Fruit fly (Drosophila melanogaster) whole organism, embryonic: ENCODE results near the gene ATPsynG.

ENCODE experiments used
- B-H1 ChIP-seq: fragments of 200-800 bp; sonication (Bioruptor generic); IDR thresholded peaks from 3 replicates; pipeline ENCODE4 v1.3.6; 2022; ENCODE audit warnings: missing biosample characterization, missing genetic modification characterization
- CG10565 ChIP-seq: fragments of 200-800 bp; sonication (Bioruptor generic); optimal IDR thresholded peaks from 3 replicates; lab custom pipeline; 2016; ENCODE audit warnings: missing biosample characterization, mild to moderate bottlenecking, missing genetic modification characterization
- CG10654 ChIP-seq: fragments of 200-800 bp; sonication (Bioruptor generic); optimal IDR thresholded peaks from 2 replicates; lab custom pipeline; 2016; ENCODE audit warnings: missing biosample characterization, missing genetic modification characterization
- CG12071 ChIP-seq: fragments of 200-800 bp; sonication (Bioruptor generic); optimal IDR thresholded peaks from 3 replicates; lab custom pipeline; 2018; ENCODE audit warnings: missing biosample characterization, mild to moderate bottlenecking, missing genetic modification characterization
- CG12744 ChIP-seq: fragments of 200-800 bp; sonication (Bioruptor generic); optimal IDR thresholded peaks from 2 replicates; lab custom pipeline; 2016; ENCODE audit warnings: missing biosample characterization, missing genetic modification characterization
- CG13123 ChIP-seq: fragments of 200-800 bp; sonication (Bioruptor generic); optimal IDR thresholded peaks from 2 replicates; lab custom pipeline; 2016; ENCODE audit warnings: missing biosample characterization, missing genetic modification characterization
- CG15269 ChIP-seq: fragments of 200-800 bp; sonication (Bioruptor generic); optimal IDR thresholded peaks from 2 replicates; lab custom pipeline; 2018; ENCODE audit warnings: missing biosample characterization, mild to moderate bottlenecking, missing genetic modification characterization, moderate library complexity
- CG16813 ChIP-seq: fragments of 200-800 bp; sonication (Bioruptor generic); IDR thresholded peaks from 3 replicates; pipeline ENCODE4 v1.3.6; 2022; ENCODE audit warnings: missing biosample characterization, missing genetic modification characterization; ENCODE audit not compliant: partially characterized antibody
- CG16815 ChIP-seq: fragments of 200-800 bp; sonication (Bioruptor generic); optimal IDR thresholded peaks from 3 replicates; lab custom pipeline; 2017; ENCODE audit warnings: missing biosample characterization, mild to moderate bottlenecking, missing genetic modification characterization
- CG17912 ChIP-seq: fragments of 200-800 bp; sonication (Bioruptor generic); optimal IDR thresholded peaks from 2 replicates; lab custom pipeline; 2018; ENCODE audit warnings: missing biosample characterization, mild to moderate bottlenecking, missing genetic modification characterization
- CG18011 ChIP-seq: fragments of 200-800 bp; sonication (Bioruptor generic); optimal IDR thresholded peaks from 2 replicates; lab custom pipeline; 2017; ENCODE audit warnings: missing biosample characterization, missing genetic modification characterization, mild to moderate bottlenecking, moderate library complexity, missing genotype
- CG2116 ChIP-seq: fragments of 200-800 bp; sonication (Bioruptor generic); optimal IDR thresholded peaks from 3 replicates; lab custom pipeline; 2018; ENCODE audit warnings: missing biosample characterization, mild to moderate bottlenecking, missing genetic modification characterization
- CG2875 ChIP-seq: fragments of 200-800 bp; sonication (Bioruptor generic); optimal IDR thresholded peaks from 2 replicates; lab custom pipeline; 2017; ENCODE audit warnings: missing biosample characterization, mild to moderate bottlenecking, missing genetic modification characterization, missing genetic modification reagents
- CG3726 ChIP-seq: fragments of 200-800 bp; sonication (Bioruptor generic); IDR thresholded peaks from 3 replicates; pipeline ENCODE4, ENCODE4 v1.3.6; 2022; ENCODE audit warnings: missing biosample characterization, missing genetic modification characterization
- CG43689 ChIP-seq: fragments of 200-800 bp; sonication (Bioruptor generic); IDR thresholded peaks from 2 replicates; pipeline ENCODE4 v1.3.6; 2022; ENCODE audit warnings: missing biosample characterization, missing genetic modification characterization
- CG4424 ChIP-seq: fragments of 200-800 bp; sonication (Bioruptor generic); optimal IDR thresholded peaks from 3 replicates; lab custom pipeline; 2016; ENCODE audit warnings: missing biosample characterization, missing genetic modification characterization
- CG4617 ChIP-seq: fragments of 200-800 bp; sonication (Bioruptor generic); optimal IDR thresholded peaks from 3 replicates; lab custom pipeline; 2016; ENCODE audit warnings: missing biosample characterization, missing genetic modification characterization, borderline replicate concordance
- CG6683 ChIP-seq: fragments of 200-800 bp; sonication (Bioruptor generic); optimal IDR thresholded peaks from 2 replicates; lab custom pipeline; 2017; ENCODE audit warnings: missing biosample characterization, mild to moderate bottlenecking, missing genetic modification characterization, missing genetic modification reagents
- CG7786 ChIP-seq: fragments of 200-800 bp; sonication (Bioruptor generic); optimal IDR thresholded peaks from 2 replicates; lab custom pipeline; 2016; ENCODE audit warnings: missing biosample characterization, missing genetic modification characterization
- CG9727 ChIP-seq: fragments of 200-800 bp; sonication (Bioruptor generic); optimal IDR thresholded peaks from 3 replicates; lab custom pipeline; 2017; ENCODE audit warnings: missing biosample characterization, mild to moderate bottlenecking, missing genetic modification characterization
- CHES-1-like ChIP-seq: fragments of 200-800 bp; sonication (Bioruptor generic); optimal IDR thresholded peaks from 2 replicates; lab custom pipeline; 2016; ENCODE audit warnings: missing biosample characterization, missing genetic modification characterization
- Deaf1 ChIP-seq: fragments of 200-800 bp; optimal IDR thresholded peaks from 3 replicates; lab custom pipeline; 2019; ENCODE audit warnings: missing biosample characterization, mild to moderate bottlenecking, missing genetic modification characterization, moderate library complexity
- E2f2 ChIP-seq: fragments of 200-800 bp; sonication (Bioruptor generic); IDR thresholded peaks from 2 replicates; pipeline ENCODE4 v1.3.6; 2022; ENCODE audit warnings: missing biosample characterization, missing genetic modification characterization
- Fer1 ChIP-seq: fragments of 200-800 bp; sonication (Bioruptor generic); optimal IDR thresholded peaks from 2 replicates; lab custom pipeline; 2017; ENCODE audit warnings: missing biosample characterization, mild to moderate bottlenecking, missing genetic modification characterization
- H15 ChIP-seq: fragments of 200-800 bp; sonication (Bioruptor generic); IDR thresholded peaks from 3 replicates; pipeline ENCODE4 v1.3.6; 2022; ENCODE audit warnings: missing biosample characterization, missing genetic modification characterization
- HLH3B ChIP-seq: fragments of 200-800 bp; sonication (Bioruptor generic); IDR thresholded peaks from 2 replicates; pipeline ENCODE4 v1.3.6; 2022; ENCODE audit warnings: missing biosample characterization, missing genetic modification characterization
- Hmr ChIP-seq: fragments of 200-800 bp; sonication (Bioruptor generic); optimal IDR thresholded peaks from 3 replicates; lab custom pipeline; 2017; ENCODE audit warnings: mild to moderate bottlenecking, missing biosample characterization, missing genetic modification reagents, missing genetic modification characterization
- Hr39 ChIP-seq: fragments of >200 bp; optimal IDR thresholded peaks from 2 replicates; lab custom pipeline; 2017
- Kr ChIP-seq: fragments of 200-800 bp; sonication (Bioruptor generic); optimal IDR thresholded peaks from 2 replicates; lab custom pipeline; 2017; ENCODE audit warnings: missing biosample characterization, mild to moderate bottlenecking, missing genetic modification characterization
- MBD-R2 ChIP-seq: fragments of 200-800 bp; sonication (Bioruptor generic); IDR thresholded peaks from 2 replicates; pipeline ENCODE4 v1.3.6; 2022; ENCODE audit warnings: missing biosample characterization, missing genetic modification characterization
- MESR4 ChIP-seq: fragments of 200-800 bp; sonication (Bioruptor generic); optimal IDR thresholded peaks from 2 replicates; lab custom pipeline; 2018; ENCODE audit warnings: missing biosample characterization, mild to moderate bottlenecking, missing genetic modification characterization, moderate library complexity
- Mes4 ChIP-seq: fragments of 200-800 bp; sonication (Bioruptor generic); optimal IDR thresholded peaks from 2 replicates; lab custom pipeline; 2016; ENCODE audit warnings: missing biosample characterization, missing genetic modification characterization
- Nf-YA ChIP-seq: fragments of 200-800 bp; sonication (Bioruptor generic); IDR thresholded peaks from 2 replicates; pipeline ENCODE4 v1.3.6; 2022; ENCODE audit warnings: missing biosample characterization, missing genetic modification characterization
- Nf-YC ChIP-seq: fragments of 200-800 bp; optimal IDR thresholded peaks from 3 replicates; lab custom pipeline; 2019; ENCODE audit warnings: missing biosample characterization, mild to moderate bottlenecking, missing genetic modification characterization, moderate library complexity
- Side ChIP-seq: fragments of 200-800 bp; sonication (Bioruptor generic); optimal IDR thresholded peaks from 2 replicates; lab custom pipeline; 2016; ENCODE audit warnings: missing biosample characterization, missing genetic modification characterization
- Sin3A ChIP-seq: fragments of >200 bp; optimal IDR thresholded peaks from 2 replicates; lab custom pipeline; 2018
- Vsx1 ChIP-seq: fragments of 200-800 bp; sonication (Bioruptor generic); optimal IDR thresholded peaks from 2 replicates; lab custom pipeline; 2017; ENCODE audit warnings: missing biosample characterization, mild to moderate bottlenecking, missing genetic modification characterization, missing genetic modification reagents
- abd-A ChIP-seq: fragments of 200-800 bp; sonication (Bioruptor generic); optimal IDR thresholded peaks from 3 replicates; lab custom pipeline; 2019; ENCODE audit warnings: missing biosample characterization, mild to moderate bottlenecking, missing genetic modification characterization, moderate library complexity
- bcd ChIP-seq: fragments of 200-800 bp; sonication (Bioruptor generic); optimal IDR thresholded peaks from 2 replicates; lab custom pipeline; 2017; ENCODE audit warnings: missing biosample characterization, mild to moderate bottlenecking, missing genetic modification characterization
- cas ChIP-seq: fragments of 200-800 bp; sonication (Bioruptor generic); IDR thresholded peaks from 2 replicates; pipeline ENCODE4 v1.3.6; 2022; ENCODE audit warnings: missing biosample characterization, missing genetic modification characterization
- chm ChIP-seq: fragments of 200-800 bp; sonication (Bioruptor generic); IDR thresholded peaks from 2 replicates; pipeline ENCODE4 v1.3.6; 2022; ENCODE audit warnings: missing biosample characterization, missing genetic modification characterization
- grn ChIP-seq: fragments of 200-800 bp; sonication (Bioruptor generic); optimal IDR thresholded peaks from 3 replicates; lab custom pipeline; 2017; ENCODE audit warnings: missing biosample characterization, missing genetic modification characterization
- gsb-n ChIP-seq: fragments of 200-800 bp; sonication (Bioruptor generic); optimal IDR thresholded peaks from 3 replicates; lab custom pipeline; 2018; ENCODE audit warnings: missing biosample characterization, mild to moderate bottlenecking, missing genetic modification characterization
- kni ChIP-seq: fragments of 200-800 bp; sonication (Bioruptor generic); optimal IDR thresholded peaks from 3 replicates; lab custom pipeline; 2017; ENCODE audit warnings: mild to moderate bottlenecking, missing biosample characterization, missing genetic modification reagents, missing genetic modification characterization
- maf-S ChIP-seq: fragments of 200-800 bp; sonication (Bioruptor generic); optimal IDR thresholded peaks from 2 replicates; lab custom pipeline; 2016; ENCODE audit warnings: missing biosample characterization, missing genetic modification characterization
- onecut ChIP-seq: fragments of 200-800 bp; sonication (Bioruptor generic); IDR thresholded peaks from 2 replicates; pipeline ENCODE4 v1.3.6; 2022; ENCODE audit warnings: missing biosample characterization, missing genetic modification characterization
- pita ChIP-seq: fragments of 200-800 bp; sonication (Bioruptor generic); optimal IDR thresholded peaks from 2 replicates; lab custom pipeline; 2017; ENCODE audit warnings: missing biosample characterization, mild to moderate bottlenecking, missing genetic modification characterization
- salm ChIP-seq: fragments of 200-800 bp; sonication (Bioruptor generic); optimal IDR thresholded peaks from 2 replicates; lab custom pipeline; 2018; ENCODE audit warnings: missing biosample characterization, mild to moderate bottlenecking, missing genetic modification characterization
- sens-2 ChIP-seq: fragments of 200-800 bp; sonication (Bioruptor generic); IDR thresholded peaks from 2 replicates; pipeline ENCODE4 v1.3.6; 2022; ENCODE audit warnings: missing biosample characterization, missing genetic modification characterization
- vvl ChIP-seq: fragments of 200-800 bp; sonication (Bioruptor generic); IDR thresholded peaks from 2 replicates; pipeline ENCODE4 v1.3.6; 2022; ENCODE audit warnings: missing biosample characterization, missing genetic modification characterization
- zfh2 ChIP-seq: fragments of 200-800 bp; sonication (Bioruptor generic); optimal IDR thresholded peaks from 2 replicates; lab custom pipeline; 2016; ENCODE audit warnings: missing biosample characterization, missing genetic modification characterization

ATPsynG gene

DNA sequence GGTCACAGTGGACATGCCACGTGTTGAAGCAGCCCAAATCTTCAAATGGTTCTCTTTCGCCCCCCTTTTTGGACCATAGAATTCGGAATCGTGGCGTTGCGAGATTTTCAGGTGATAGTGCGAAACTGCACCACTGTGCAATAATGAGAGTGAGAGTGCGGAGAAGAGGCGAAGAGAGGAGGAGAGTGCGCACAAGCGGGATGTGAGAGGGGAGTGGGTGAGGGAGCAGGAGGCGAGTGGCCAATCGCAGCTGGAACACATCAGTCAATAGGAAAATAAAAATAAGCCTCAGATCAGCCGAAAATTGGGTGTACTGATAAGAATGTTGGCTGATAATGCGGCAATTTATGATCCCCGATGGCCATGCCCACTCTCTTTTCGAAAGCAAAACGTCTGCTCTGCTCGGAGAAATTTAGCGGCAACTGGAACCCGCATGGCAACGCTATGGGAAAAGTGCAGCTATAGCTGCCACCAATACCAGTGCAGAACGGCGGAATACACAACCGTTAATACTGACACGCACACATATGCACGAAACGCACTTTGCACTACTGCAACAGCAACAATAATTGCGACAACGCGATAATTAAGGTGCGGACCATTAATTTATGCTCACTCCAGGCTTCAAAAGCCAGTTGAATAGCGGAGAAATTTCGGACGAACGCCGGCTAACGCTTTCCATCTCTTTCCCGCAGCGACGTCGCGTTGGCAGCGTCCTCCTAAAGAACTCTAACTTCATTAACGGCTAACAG is 8.8 kb downstream of the ATPsynG start (continued):
- TF ChIP-seq CG15269 (tag; lab: Kevin White, UChicago): no peak
- TF ChIP-seq CG6683 (GFP tag; lab: Kevin White, UChicago): no peak
- TF ChIP-seq gsb-n (tag; lab: Kevin White, UChicago): no peak
- TF ChIP-seq sens-2 (GFP tag; lab: Robert Waterston, UW): no peak
- TF ChIP-seq CG16815: no peak
- no peak for TF ChIP-seq E2f2 (GFP tag; lab: Robert Waterston, UW)
- TF ChIP-seq B-H1 (GFP tag; lab: Robert Waterston, UW): no peak
- peak; percentile 70 for TF ChIP-seq abd-A (tag; lab: Kevin White, UChicago)
- TF ChIP-seq Kr: no peak
- no peak for TF ChIP-seq CG12744 (GFP tag; lab: Kevin White, UChicago)
- no peak for TF ChIP-seq salm (tag; lab: Kevin White, UChicago)
- peak; percentile 64 for TF ChIP-seq kni (GFP tag; lab: Kevin White, UChicago)
- peak; percentile 18 for TF ChIP-seq Side (GFP tag; lab: Kevin White, UChicago)
- peak; percentile 94 for TF ChIP-seq Nf-YC (tag; lab: Kevin White, UChicago)
- peak; percentile 54; the same call in 1 of the 2 replicates for TF ChIP-seq vvl (GFP tag; lab: Robert Waterston, UW)
- TF ChIP-seq CG9727 (GFP tag; lab: Kevin White, UChicago): peak; percentile 63
- TF ChIP-seq Fer1 (GFP tag; lab: Kevin White, UChicago): no peak
- peak; percentile 79 for TF ChIP-seq CG4617 (GFP tag; lab: Kevin White, UChicago)
- TF ChIP-seq Nf-YA (GFP tag; lab: Robert Waterston, UW): 0 out of 2 replicates have a peak, but pooled peaks have one; percentile 13
- no peak for TF ChIP-seq CG2116 (GFP tag; lab: Kevin White, UChicago)
- TF ChIP-seq MESR4 (GFP tag; lab: Kevin White, UChicago): peak; percentile 70
- TF ChIP-seq CG12071 (GFP tag; lab: Kevin White, UChicago): no peak
- no peak for TF ChIP-seq CG10654 (GFP tag; lab: Kevin White, UChicago)
- no peak for TF ChIP-seq CG10565 (GFP tag; lab: Kevin White, UChicago)
- no peak for TF ChIP-seq cas (GFP tag; lab: Robert Waterston, UW)
- TF ChIP-seq CG43689: no peak
- no peak for TF ChIP-seq Vsx1 (GFP tag; lab: Kevin White, UChicago)
- no peak for TF ChIP-seq CHES-1-like (GFP tag; lab: Kevin White, UChicago)
- no peak for TF ChIP-seq CG17912 (GFP tag; lab: Kevin White, UChicago)
- no peak for TF ChIP-seq CG18011 (GFP tag; lab: Kevin White, UChicago)
- no peak for TF ChIP-seq CG3726 (GFP tag; lab: Robert Waterston, UW)
- no peak for TF ChIP-seq Mes4
- no peak for TF ChIP-seq CG4424 (GFP tag; lab: Kevin White, UChicago)
- TF ChIP-seq MBD-R2: no peak
- TF ChIP-seq H15 (GFP tag; lab: Robert Waterston, UW): no peak
- TF ChIP-seq onecut (GFP tag; lab: Robert Waterston, UW): no peak
- no peak for TF ChIP-seq CG7786 (GFP tag; lab: Kevin White, UChicago)
- no peak for TF ChIP-seq Hr39 (lab: Kevin White, UChicago)
- no peak for TF ChIP-seq Deaf1
- TF ChIP-seq bcd (GFP tag; lab: Kevin White, UChicago): no peak
- peak; percentile 62; the same call in 1 of the 2 replicates for TF ChIP-seq chm (GFP tag; lab: Robert Waterston, UW)
- no peak for TF ChIP-seq maf-S (GFP tag; lab: Kevin White, UChicago)
- no peak for TF ChIP-seq zfh2 (GFP tag; lab: Kevin White, UChicago)
- no peak for TF ChIP-seq CG13123
- TF ChIP-seq CG16813: 0 out of 3 replicates have a peak, but pooled peaks have one; percentile 13
- no peak for TF ChIP-seq Hmr (GFP tag; lab: Kevin White, UChicago)
- no peak for TF ChIP-seq pita (GFP tag; lab: Kevin White, UChicago)
- no peak for TF ChIP-seq grn (GFP tag; lab: Kevin White, UChicago)
- no peak for TF ChIP-seq CG2875 (GFP tag; lab: Kevin White, UChicago)
- 0 out of 2 replicates have a peak, but pooled peaks have one; percentile 18 for TF ChIP-seq HLH3B (GFP tag; lab: Robert Waterston, UW)
- TF ChIP-seq Sin3A (lab: Kevin White, UChicago): peak; percentile 4
